Worm (Caenorhabditis elegans) whole organism, late embryonic: ENCODE data around the gene C28C12.11.

Experiments used
- C08G9.2 ChIP-seq: sonication (generic microtip); optimal IDR thresholded peaks from 2 replicates; lab custom pipeline; 2016; ENCODE audit warnings: mild to moderate bottlenecking, missing genetic modification characterization, moderate library complexity, missing compliant biosample characterization
- F13H6.1 ChIP-seq: sonication (generic microtip); optimal IDR thresholded peaks from 2 replicates; lab custom pipeline; 2016; ENCODE audit warnings: missing genetic modification characterization, missing compliant biosample characterization
- K02D7.2 ChIP-seq: sonication (generic microtip); optimal IDR thresholded peaks from 2 replicates; lab custom pipeline; 2017; ENCODE audit warnings: mild to moderate bottlenecking, missing genetic modification characterization, missing compliant biosample characterization
- T23F11.4 ChIP-seq: fragments of 200-800 bp; sonication (Bioruptor generic); optimal IDR thresholded peaks from 2 replicates; lab custom pipeline; 2018; ENCODE audit warnings: mild to moderate bottlenecking, missing genetic modification characterization, missing compliant biosample characterization
- Y22D7AL.16 ChIP-seq: sonication (generic microtip); optimal IDR thresholded peaks from 2 replicates; lab custom pipeline; 2016; ENCODE audit warnings: missing genetic modification characterization, missing compliant biosample characterization
- ama-1 ChIP-seq: fragments of 150-350 bp; optimal IDR thresholded peaks from 2 replicates; lab custom pipeline; 2014
- ceh-14 ChIP-seq: sonication (generic microtip); optimal IDR thresholded peaks from 2 replicates; lab custom pipeline; 2016; ENCODE audit warnings: missing genotype, missing genetic modification characterization, missing compliant biosample characterization
- ceh-18 ChIP-seq: sonication (generic microtip); optimal IDR thresholded peaks from 2 replicates; lab custom pipeline; 2016; ENCODE audit warnings: missing genetic modification characterization, missing compliant biosample characterization
- ceh-19 ChIP-seq: fragments of 200-800 bp; sonication (Bioruptor generic); optimal IDR thresholded peaks from 2 replicates; lab custom pipeline; 2018; ENCODE audit warnings: mild to moderate bottlenecking, missing genetic modification characterization, missing compliant biosample characterization
- ceh-22 ChIP-seq: sonication (generic microtip); optimal IDR thresholded peaks from 2 replicates; lab custom pipeline; 2017; ENCODE audit warnings: missing biosample characterization, missing genetic modification characterization
- ceh-30 ChIP-seq: fragments of 150-350 bp; optimal IDR thresholded peaks from 2 replicates; lab custom pipeline; 2014; ENCODE audit warnings: missing biosample characterization, missing genetic modification characterization
- ceh-34 ChIP-seq: sonication (generic microtip); optimal IDR thresholded peaks from 2 replicates; lab custom pipeline; 2016; ENCODE audit warnings: mild to moderate bottlenecking, missing genetic modification characterization, missing compliant biosample characterization
- ceh-45 ChIP-seq: fragments of 200-800 bp; sonication (Bioruptor generic); IDR thresholded peaks from 2 replicates; pipeline ENCODE4 v1.3.6; 2022; ENCODE audit warnings: missing genetic modification reagents, missing genetic modification characterization, missing compliant biosample characterization
- ceh-48 ChIP-seq: sonication (generic microtip); optimal IDR thresholded peaks from 2 replicates; lab custom pipeline; 2016; ENCODE audit warnings: missing genetic modification characterization, inconsistent platforms, missing compliant biosample characterization
- ceh-6 ChIP-seq: fragments of 200-800 bp; sonication (Bioruptor generic); optimal IDR thresholded peaks from 2 replicates; lab custom pipeline; 2018; ENCODE audit warnings: mild to moderate bottlenecking, missing genetic modification characterization, missing compliant biosample characterization
- ceh-9 ChIP-seq: sonication (generic microtip); optimal IDR thresholded peaks from 2 replicates; lab custom pipeline; 2016; ENCODE audit warnings: mild to moderate bottlenecking, missing genetic modification characterization, inconsistent platforms, missing compliant biosample characterization
- che-1 ChIP-seq: sonication (generic microtip); optimal IDR thresholded peaks from 2 replicates; lab custom pipeline; 2016; ENCODE audit warnings: mild to moderate bottlenecking, missing genetic modification characterization, missing compliant biosample characterization
- dve-1 ChIP-seq: sonication (generic microtip); optimal IDR thresholded peaks from 2 replicates; lab custom pipeline; 2017; ENCODE audit warnings: antibody characterized with exemption, mild to moderate bottlenecking, missing genetic modification characterization, missing compliant biosample characterization
- elt-4 ChIP-seq: sonication (generic microtip); optimal IDR thresholded peaks from 2 replicates; lab custom pipeline; 2016; ENCODE audit warnings: missing genetic modification characterization, missing compliant biosample characterization
- ets-4 ChIP-seq: sonication (generic microtip); optimal IDR thresholded peaks from 2 replicates; lab custom pipeline; 2016; ENCODE audit warnings: missing genetic modification characterization, missing compliant biosample characterization
- eyg-1 ChIP-seq: sonication (generic microtip); optimal IDR thresholded peaks from 2 replicates; lab custom pipeline; 2016; ENCODE audit warnings: missing genotype, missing genetic modification characterization, missing compliant biosample characterization
- gmeb-2 ChIP-seq: sonication (generic microtip); optimal IDR thresholded peaks from 2 replicates; lab custom pipeline; 2016; ENCODE audit warnings: missing genetic modification characterization, inconsistent platforms, missing compliant biosample characterization
- hlh-15 ChIP-seq: sonication (generic microtip); optimal IDR thresholded peaks from 2 replicates; lab custom pipeline; 2016; ENCODE audit warnings: missing genetic modification characterization, missing compliant biosample characterization
- hlh-6 ChIP-seq: sonication (generic microtip); optimal IDR thresholded peaks from 2 replicates; lab custom pipeline; 2016; ENCODE audit warnings: missing genotype, missing genetic modification characterization, missing compliant biosample characterization
- hlh-8 ChIP-seq: sonication (generic microtip); optimal IDR thresholded peaks from 2 replicates; lab custom pipeline; 2016; ENCODE audit warnings: missing genotype, missing genetic modification characterization, missing compliant biosample characterization
- lim-6 ChIP-seq: sonication (generic microtip); optimal IDR thresholded peaks from 2 replicates; lab custom pipeline; 2016; ENCODE audit warnings: missing genetic modification characterization, missing compliant biosample characterization
- lin-11 ChIP-seq: fragments of 200-800 bp; sonication (Bioruptor generic); optimal IDR thresholded peaks from 2 replicates; lab custom pipeline; 2018; ENCODE audit warnings: mild to moderate bottlenecking, missing genetic modification characterization, missing compliant biosample characterization
- mec-3 ChIP-seq: sonication (generic microtip); optimal IDR thresholded peaks from 2 replicates; lab custom pipeline; 2016; ENCODE audit warnings: borderline replicate concordance, missing genetic modification characterization, missing compliant biosample characterization
- nfya-1 ChIP-seq: sonication (generic microtip); optimal IDR thresholded peaks from 2 replicates; lab custom pipeline; 2017; ENCODE audit warnings: missing genetic modification characterization, mild to moderate bottlenecking, missing compliant biosample characterization, antibody characterized with exemption, moderate library complexity
- nhr-11 ChIP-seq: fragments of 150-350 bp; optimal IDR thresholded peaks from 2 replicates; lab custom pipeline; 2014; ENCODE audit warnings: missing biosample characterization, missing genetic modification characterization
- nhr-232 ChIP-seq: sonication (generic microtip); optimal IDR thresholded peaks from 2 replicates; lab custom pipeline; 2016; ENCODE audit warnings: missing genetic modification characterization, missing compliant biosample characterization
- npax-4 ChIP-seq: sonication (generic microtip); optimal IDR thresholded peaks from 2 replicates; lab custom pipeline; 2016; ENCODE audit warnings: missing genetic modification characterization, missing compliant biosample characterization
- odd-2 ChIP-seq: sonication (generic microtip); optimal IDR thresholded peaks from 2 replicates; lab custom pipeline; 2017; ENCODE audit warnings: antibody characterized with exemption, mild to moderate bottlenecking, missing genetic modification characterization, missing compliant biosample characterization
- pag-3 ChIP-seq: sonication (generic microtip); optimal IDR thresholded peaks from 2 replicates; lab custom pipeline; 2016; ENCODE audit warnings: missing compliant biosample characterization, missing genetic modification characterization, borderline replicate concordance
- pax-1 ChIP-seq: fragments of 150-350 bp; optimal IDR thresholded peaks from 2 replicates; lab custom pipeline; 2014; ENCODE audit warnings: missing biosample characterization, missing genetic modification characterization
- pha-2 ChIP-seq: sonication (generic microtip); optimal IDR thresholded peaks from 2 replicates; lab custom pipeline; 2017; ENCODE audit warnings: mild to moderate bottlenecking, missing genetic modification characterization, missing compliant biosample characterization
- pha-4 ChIP-seq: fragments of 150-350 bp; optimal IDR thresholded peaks from 2 replicates; lab custom pipeline; 2018; ENCODE audit warnings: missing biosample characterization, missing genetic modification reagents, missing genetic modification characterization
- pros-1 ChIP-seq: fragments of 150-350 bp; optimal IDR thresholded peaks from 2 replicates; lab custom pipeline; 2014; ENCODE audit warnings: missing biosample characterization, missing genetic modification reagents, missing genetic modification characterization
- rnt-1 ChIP-seq: sonication (generic microtip); optimal IDR thresholded peaks from 2 replicates; lab custom pipeline; 2016; ENCODE audit warnings: missing genetic modification characterization, missing compliant biosample characterization
- sox-4 ChIP-seq: sonication (generic microtip); optimal IDR thresholded peaks from 2 replicates; lab custom pipeline; 2017; ENCODE audit warnings: mild to moderate bottlenecking, missing genetic modification characterization, inconsistent platforms, missing compliant biosample characterization
- tbx-7 ChIP-seq: sonication (generic microtip); optimal IDR thresholded peaks from 2 replicates; lab custom pipeline; 2016; ENCODE audit warnings: missing genotype, missing genetic modification characterization, missing compliant biosample characterization
- unc-3 ChIP-seq, 2 experiments: fragments of 200-800 bp in 1 of 2; sonication (Bioruptor generic) in 1 of 2; sonication (generic microtip) in 1 of 2; conservative IDR thresholded peaks in 1 of 2; optimal IDR thresholded peaks in 1 of 2; 2 replicates each; pipeline versions ENCODE4 v1.3.6 to Lab custom; 2016 to 2022; ENCODE audit warnings: missing compliant biosample characterization in 2 of 2, missing genetic modification characterization in 2 of 2, missing genetic modification reagents in 1 of 2
- unc-42 ChIP-seq: sonication (generic microtip); optimal IDR thresholded peaks from 2 replicates; lab custom pipeline; 2016; ENCODE audit warnings: missing genotype, missing genetic modification characterization, missing compliant biosample characterization
- unc-55 ChIP-seq: sonication (generic microtip); optimal IDR thresholded peaks from 2 replicates; lab custom pipeline; 2017; ENCODE audit warnings: missing biosample characterization, missing genetic modification reagents, missing genetic modification characterization

Gene C28C12.11

DNA sequence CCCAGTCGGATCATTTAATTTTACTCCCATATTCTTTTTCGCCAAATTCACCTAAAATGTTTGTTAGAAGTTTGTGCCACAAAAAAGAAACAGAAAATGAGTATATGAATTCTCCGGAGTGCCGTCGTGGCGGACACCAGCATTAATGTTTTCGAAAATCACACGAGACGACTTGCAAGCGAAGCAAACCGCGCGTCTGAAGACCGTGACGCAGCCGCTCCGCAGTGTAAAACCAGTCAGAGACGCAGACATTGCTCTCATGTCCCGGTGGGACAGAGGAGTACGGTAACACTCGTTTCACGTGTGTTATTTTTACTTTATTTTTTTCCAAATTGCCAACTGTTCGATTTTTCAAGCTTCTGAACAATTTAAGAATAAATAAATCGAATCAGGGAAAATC lies 41.1 kb upstream of the C28C12.11 start, which contains the start of the genes T26A8.4 and pdtf-1 (continued):
- TF ChIP-seq hlh-6 (tag; lab: Kevin White, UChicago) (no peak), pax-1 (tag; lab: Kevin White, UChicago) (peak; percentile 94), hlh-15 (no peak), K02D7.2 (tag; lab: Kevin White, UChicago) (no peak), ceh-19 (peak; percentile 45), odd-2 (tag; lab: Kevin White, UChicago) (no peak), ceh-18 (tag; lab: Kevin White, UChicago) (peak; percentile 85), pros-1 (tag; lab: Kevin White, UChicago) (peak; percentile 66), pag-3 (tag; lab: Kevin White, UChicago) (no peak), elt-4 (tag; lab: Kevin White, UChicago) (no peak), mec-3 (tag; lab: Kevin White, UChicago) (no peak), unc-42 (tag; lab: Kevin White, UChicago) (peak; percentile 70), C08G9.2 (no peak), ama-1 (lab: Kevin White, UChicago) (peak; percentile 92), unc-55 (GFP tag; lab: Kevin White, UChicago) (peak; percentile 87), ceh-9 (tag; lab: Kevin White, UChicago) (no peak), sox-4 (tag; lab: Kevin White, UChicago) (no peak), ceh-6 (GFP tag; lab: Kevin White, UChicago) (no peak), npax-4 (tag; lab: Kevin White, UChicago) (no peak), rnt-1 (tag; lab: Kevin White, UChicago) (peak; percentile 82), ceh-48 (tag; lab: Kevin White, UChicago) (peak; percentile 11), ceh-45 (GFP tag; lab: Robert Waterston, UW) (no peak), dve-1 (tag; lab: Kevin White, UChicago) (peak; percentile 65), ceh-30 (no peak), gmeb-2 (tag; lab: Kevin White, UChicago) (no peak), che-1 (tag; lab: Kevin White, UChicago) (no peak), unc-3 (GFP tag; conservative IDR thresholded peaks at IDR 0.05; lab: Robert Waterston, UW) (no peak), unc-3 (tag; optimal IDR thresholded peaks at IDR 0.05; lab: Kevin White, UChicago) (peak; percentile 52), nhr-232 (tag; lab: Kevin White, UChicago) (no peak), nhr-11 (tag; lab: Kevin White, UChicago) (no peak), ets-4 (tag; lab: Kevin White, UChicago) (peak; percentile 29), lin-11 (peak; percentile 6), lim-6 (no peak), eyg-1 (no peak), ceh-14 (tag; lab: Kevin White, UChicago) (no peak), nfya-1 (tag; lab: Kevin White, UChicago) (peak; percentile 99), T23F11.4 (GFP tag; lab: Kevin White, UChicago) (peak; percentile 15), tbx-7 (tag; lab: Kevin White, UChicago) (no peak), Y22D7AL.16 (tag; lab: Kevin White, UChicago) (no peak), hlh-8 (tag; lab: Kevin White, UChicago) (no peak), pha-4 (tag; lab: Kevin White, UChicago) (no peak), ceh-22 (no peak), pha-2 (tag; lab: Kevin White, UChicago) (no peak), ceh-34 (tag; lab: Kevin White, UChicago) (peak; percentile 70), F13H6.1 (tag; lab: Kevin White, UChicago) (no peak)
